Fruit fly (Drosophila melanogaster): ENCODE results near the gene CG14262.
A peak's percentile ranks its signal among the peaks of the same experiment; 100 is the strongest.

The CG14262 gene

dm6 chr3R:27273118-27274062 lies 8.2 kb upstream of the CG14262 start, which contains the start of gene CG5934:
Gene CG5934, plus strand, starts transcription at chr3R:27273705.
- no peak for TF ChIP-seq CG8478 (optimal IDR thresholded peaks at IDR 0.05)
- peak in 1 of 2 experiments; percentile 3 for TF ChIP-seq CTCF (optimal IDR thresholded peaks at IDR 0.05)

dm6 chr3R:27272233-27272632 lies 7.0 kb upstream of the CG14262 start:
- no peak for TF ChIP-seq CG8478 (optimal IDR thresholded peaks at IDR 0.05)
- TF ChIP-seq CTCF (optimal IDR thresholded peaks at IDR 0.05) = no peak

DNA sequence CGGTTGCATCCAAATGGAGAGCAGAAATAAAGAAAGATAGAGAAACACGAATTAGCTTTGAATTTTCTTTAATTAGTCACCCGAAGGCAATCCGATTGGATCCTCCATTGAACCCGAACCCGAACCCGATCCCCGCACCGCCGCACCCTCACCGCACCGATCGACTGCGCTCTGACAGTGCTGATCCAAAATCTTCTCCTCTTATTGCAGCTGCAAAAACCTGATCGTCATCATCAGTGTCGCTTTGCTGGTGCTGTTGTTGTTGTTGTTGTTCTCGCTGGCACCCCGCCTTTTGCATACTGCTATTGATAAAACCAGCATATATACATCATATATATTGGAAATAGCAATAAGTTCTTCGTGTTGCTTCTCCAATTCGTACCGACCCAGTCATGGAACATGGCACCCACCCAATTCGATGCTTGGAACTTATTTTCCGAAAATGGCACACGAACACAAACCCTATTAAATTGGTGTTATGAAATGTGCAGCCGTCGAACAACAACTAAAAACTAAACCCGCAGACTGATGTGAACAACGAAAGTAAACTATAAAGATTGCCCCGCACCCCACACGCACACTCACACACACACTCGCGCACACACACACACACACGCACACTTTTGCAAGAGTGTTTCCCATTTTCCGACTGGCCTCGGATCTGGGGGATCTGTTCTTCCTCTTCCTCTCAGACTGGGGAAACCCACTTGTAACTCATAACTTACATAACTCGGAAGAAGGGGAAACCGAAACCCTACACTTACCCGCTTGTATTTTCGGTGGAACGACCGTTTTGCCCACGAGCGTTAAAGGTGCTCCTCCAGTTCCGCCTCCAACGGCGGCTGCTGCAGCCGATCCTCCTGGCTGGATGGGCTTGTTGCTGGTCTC lies 5.4 kb upstream of the CG14262 start:
- TF ChIP-seq CG8478 (optimal IDR thresholded peaks at IDR 0.05) (no peak), CTCF (optimal IDR thresholded peaks at IDR 0.05) (no peak)

dm6 chr3R:27263434-27264215 lies 1.6 kb downstream of the CG14262 start, which contains the start of gene woc:
Gene woc, minus strand, starts transcription at chr3R:27264055.
- no peak for TF ChIP-seq CG8478 (optimal IDR thresholded peaks at IDR 0.05)
- TF ChIP-seq CTCF (optimal IDR thresholded peaks at IDR 0.05) = peak; percentile 24 to 33

DNA sequence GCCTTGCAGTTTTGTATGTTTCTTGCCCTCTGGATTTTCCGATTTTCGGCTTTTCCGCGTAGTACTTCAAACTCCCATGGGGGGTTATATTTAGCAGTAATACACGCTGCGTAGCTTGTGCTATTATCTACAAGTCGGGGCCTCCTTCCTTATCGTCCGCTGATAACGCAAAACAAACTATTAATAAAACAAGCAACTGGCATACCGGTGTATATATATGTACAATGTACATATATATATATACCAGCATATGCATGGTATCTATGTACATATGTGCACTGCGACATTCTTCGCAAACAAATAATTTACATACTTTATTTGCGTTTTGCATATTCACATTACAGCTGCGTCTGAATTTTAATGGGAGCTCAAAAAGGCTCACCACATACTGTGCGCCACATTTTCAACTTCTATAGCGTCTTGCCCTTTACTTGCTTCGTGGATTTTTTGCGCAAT lies 11.3 kb downstream of the CG14262 start:
- TF ChIP-seq CG8478 (optimal IDR thresholded peaks at IDR 0.05) (no peak), CTCF (optimal IDR thresholded peaks at IDR 0.05) (no peak)

DNA sequence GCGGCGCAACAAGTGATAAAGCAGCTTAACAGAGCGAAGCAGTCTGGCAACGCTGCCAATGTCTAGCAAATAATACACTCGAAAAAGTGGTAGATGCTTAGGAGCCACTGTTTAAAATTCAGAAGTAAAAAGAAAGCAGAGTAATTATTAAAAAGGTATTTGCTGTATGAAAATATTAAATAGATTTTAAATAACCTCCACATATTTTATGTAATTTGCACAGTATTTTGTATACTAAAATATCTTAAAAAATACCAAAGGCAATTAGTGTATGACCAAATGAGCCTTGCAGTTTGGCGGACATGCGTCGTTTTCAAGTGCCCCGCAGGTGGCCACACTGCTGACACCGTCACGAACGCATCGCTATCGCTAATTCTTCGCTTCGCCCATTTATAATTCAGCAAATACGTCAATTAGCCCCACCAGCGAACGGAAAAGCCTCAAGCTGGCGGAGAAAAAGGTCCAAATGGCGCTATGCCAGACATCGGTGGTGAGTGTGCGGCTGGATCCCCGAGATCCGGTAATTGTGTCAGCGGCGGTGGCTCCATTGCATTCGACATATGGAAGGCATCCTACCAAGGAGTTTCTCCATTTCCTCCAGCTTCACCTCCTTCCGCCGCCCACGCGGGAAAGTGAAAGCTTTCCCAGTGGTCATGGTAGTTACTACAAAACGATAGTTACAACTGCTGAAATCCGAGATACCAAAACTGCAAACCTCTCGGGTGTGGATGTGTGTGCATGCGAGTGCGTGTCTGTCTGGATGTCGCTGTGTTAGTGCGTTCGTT lies 11.9 kb downstream of the CG14262 start, which contains the start of gene pll:
pll (minus strand) TSS at position 47 of the 785 bp plus-strand sequence.
- TF ChIP-seq CTCF (optimal IDR thresholded peaks at IDR 0.05) (no peak), CG8478 (optimal IDR thresholded peaks at IDR 0.05) (no peak)

DNA sequence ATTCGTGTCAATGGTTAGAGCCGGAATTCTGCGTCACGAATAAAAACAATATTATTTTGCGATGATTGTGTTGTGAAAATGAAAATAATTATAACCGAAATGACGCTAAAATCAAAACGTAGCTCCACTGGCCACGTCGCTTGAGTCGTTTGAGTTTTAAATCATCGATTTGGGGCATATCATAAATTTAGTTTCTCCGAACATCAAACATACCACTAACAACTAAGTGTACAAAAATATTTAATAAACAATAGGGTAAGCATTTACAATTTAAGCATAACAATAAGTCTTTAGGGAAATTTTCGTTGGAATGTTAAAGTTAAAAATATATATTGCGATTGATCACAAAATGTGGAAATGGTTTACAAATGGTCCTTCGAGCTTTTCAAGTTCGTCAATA lies 14.3 kb downstream of the CG14262 start, which contains the start of the genes TTLL6B and TfIIA-L:
TTLL6B (minus strand) TSS at position 101 of the 400 bp plus-strand sequence.
TfIIA-L (plus strand) TSS at position 206 of the 400 bp plus-strand sequence.
- TF ChIP-seq CTCF (optimal IDR thresholded peaks at IDR 0.05) (no peak), CG8478 (optimal IDR thresholded peaks at IDR 0.05) (no peak)

dm6 chr3R:27247892-27248291 lies 17.3 kb downstream of the CG14262 start, which contains the start of gene CG5984:
Gene CG5984, minus strand, starts transcription at chr3R:27247992.
- no peak for TF ChIP-seq CTCF (optimal IDR thresholded peaks at IDR 0.05)

- TF ChIP-seq CTCF (optimal IDR thresholded peaks at IDR 0.05) (no peak), CG8478 (optimal IDR thresholded peaks at IDR 0.05) (no peak)
These were observed 19.0 kb downstream of the CG14262 start for dm6 chr3R:27246264-27246663.

DNA sequence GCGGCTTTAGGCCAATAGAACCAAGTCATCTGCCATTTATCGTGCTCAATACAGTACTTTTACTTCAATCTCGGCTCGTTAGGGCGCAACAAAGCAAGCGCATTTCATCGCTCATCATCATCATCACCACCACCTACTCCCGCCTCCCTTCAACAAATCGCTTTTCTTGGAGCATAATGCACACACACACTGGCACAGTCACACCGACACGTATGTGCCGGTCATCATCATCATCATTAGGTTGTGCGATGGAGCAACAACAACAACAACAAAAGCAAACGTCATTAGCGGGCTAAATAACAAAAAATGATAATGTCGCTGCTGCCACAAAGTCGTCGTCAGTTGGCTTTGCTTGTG lies 19.9 kb downstream of the CG14262 start:
- TF ChIP-seq CG8478 (optimal IDR thresholded peaks at IDR 0.05) = no peak
- TF ChIP-seq CTCF (optimal IDR thresholded peaks at IDR 0.05) = no peak

DNA sequence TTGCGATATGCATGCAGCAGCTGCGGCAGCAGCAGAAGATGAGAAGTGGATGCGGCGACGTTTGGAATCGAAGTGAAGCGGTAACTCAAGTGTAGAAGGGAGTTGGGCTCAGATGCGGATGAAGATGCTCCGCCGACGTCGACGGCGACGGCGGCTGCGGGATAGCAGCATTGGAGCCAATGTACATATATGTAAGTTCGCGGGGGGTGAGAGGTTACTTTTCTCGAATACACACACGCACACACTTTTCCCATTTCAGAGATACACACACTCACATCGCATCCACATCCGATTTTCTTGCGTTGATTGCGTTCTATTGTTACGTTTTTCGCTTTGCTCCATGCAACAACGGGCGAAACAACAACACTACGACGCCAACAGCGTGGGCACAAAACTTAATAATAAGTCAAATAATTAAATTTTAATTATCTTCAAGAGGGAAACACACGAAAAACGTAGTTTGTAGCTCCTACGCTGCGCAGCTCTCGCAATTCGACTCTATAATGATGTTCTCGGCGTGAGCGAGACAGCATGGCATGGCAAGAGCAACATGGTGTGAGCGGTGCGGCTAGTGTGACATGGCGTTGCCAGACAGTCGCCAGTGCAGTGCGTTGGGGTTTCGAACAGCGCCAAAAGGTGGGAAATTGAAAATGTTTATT lies 20.4 kb downstream of the CG14262 start, which contains the start of gene CG18766:
CG18766 (minus strand) TSS at position 508 of the 659 bp plus-strand sequence.
- peak; percentile 11 for TF ChIP-seq CG8478 (optimal IDR thresholded peaks at IDR 0.05)
- peak; percentile 53 to 65 for TF ChIP-seq CTCF (optimal IDR thresholded peaks at IDR 0.05)

dm6 chr3R:27244412-27244741 lies 20.9 kb downstream of the CG14262 start:
- no peak for TF ChIP-seq CG8478 (optimal IDR thresholded peaks at IDR 0.05)
- TF ChIP-seq CTCF (optimal IDR thresholded peaks at IDR 0.05) = no peak

DNA sequence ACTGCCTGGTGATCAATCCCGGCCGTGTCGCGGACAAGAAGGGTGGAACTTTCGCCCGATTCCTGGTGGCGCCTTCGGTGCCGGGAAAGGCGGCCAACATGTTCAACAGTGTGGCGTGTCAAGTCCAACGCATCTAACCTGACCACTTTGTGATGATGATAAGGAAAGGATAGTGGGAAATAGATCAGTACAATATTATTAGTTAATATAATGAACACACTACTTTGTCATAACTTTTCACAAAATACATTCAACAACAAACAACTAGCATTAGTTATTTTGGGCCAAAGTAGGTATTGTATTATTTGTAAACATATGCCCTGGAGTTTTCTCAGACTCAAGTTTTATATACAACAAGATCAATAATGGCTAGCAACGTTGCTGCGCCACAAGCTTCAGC lies 24.3 kb downstream of the CG14262 start, which contains the start of gene CG17991:
CG17991 (plus strand) TSS at position 301 of the 400 bp plus-strand sequence.
- TF ChIP-seq CTCF (optimal IDR thresholded peaks at IDR 0.05) (no peak), CG8478 (optimal IDR thresholded peaks at IDR 0.05) (no peak)

Data from S2 (cell line).